Worm (Caenorhabditis elegans): ENCODE data around the gene prp-39.

- TF ChIP-seq sdc-2 (tag; optimal IDR thresholded peaks at IDR 0.05) (no peak), hlh-30 (tag; optimal IDR thresholded peaks at IDR 0.05; ENCODE audit: insufficient read depth) (no peak), lin-11 (tag; optimal IDR thresholded peaks at IDR 0.05) (no peak), ceh-19 (GFP tag; optimal IDR thresholded peaks at IDR 0.05) (no peak), ceh-18 (tag; optimal IDR thresholded peaks at IDR 0.05) (no peak), elt-2 (tag; optimal IDR thresholded peaks at IDR 0.05) (no peak), tbx-7 (tag; optimal IDR thresholded peaks at IDR 0.05) (no peak), pag-3 (tag; optimal IDR thresholded peaks at IDR 0.05; ENCODE audit: borderline replicate concordance) (no peak), pha-4 (tag; optimal IDR thresholded peaks at IDR 0.05) (no peak), ceh-9 (tag; optimal IDR thresholded peaks at IDR 0.05) (no peak), pqm-1 (tag; optimal IDR thresholded peaks at IDR 0.05) (no peak)
These were observed 34.1 kb upstream of the prp-39 start, which contains the start of gene K09H11.9 for ce11 chrV:5716508-5716907.
